Fruit fly (Drosophila melanogaster) whole organism, embryonic: ENCODE data around the gene CG17221.

Experiments used
- ATbp ChIP-seq: fragments of 200-800 bp; sonication (Bioruptor generic); optimal IDR thresholded peaks from 2 replicates; lab custom pipeline; 2017; ENCODE audit warnings: missing biosample characterization, mild to moderate bottlenecking, missing genetic modification characterization, missing genetic modification reagents
- Adf1 ChIP-seq: fragments of 200-800 bp; sonication (Bioruptor generic); IDR thresholded peaks from 2 replicates; pipeline ENCODE4 v1.3.6; 2022; ENCODE audit warnings: missing biosample characterization, missing genetic modification characterization
- B-H2 ChIP-seq: fragments of 200-800 bp; sonication (Bioruptor generic); optimal IDR thresholded peaks from 2 replicates; lab custom pipeline; 2018; ENCODE audit warnings: missing biosample characterization, mild to moderate bottlenecking, missing genetic modification characterization
- CG10543 ChIP-seq: fragments of 200-800 bp; sonication (Bioruptor generic); optimal IDR thresholded peaks from 3 replicates; lab custom pipeline; 2017; ENCODE audit warnings: missing biosample characterization, mild to moderate bottlenecking, missing genetic modification characterization, moderate library complexity
- CG10959 ChIP-seq: fragments of 200-800 bp; sonication (Bioruptor generic); IDR thresholded peaks from 2 replicates; pipeline ENCODE4 v1.3.6; 2022; ENCODE audit warnings: missing biosample characterization, missing genetic modification characterization
- CG11456 ChIP-seq: fragments of 200-800 bp; sonication (Bioruptor generic); IDR thresholded peaks from 3 replicates; pipeline ENCODE4 v1.3.6; 2022; ENCODE audit warnings: missing biosample characterization, missing genetic modification characterization
- CG1233 ChIP-seq: fragments of 200-800 bp; sonication (Bioruptor generic); optimal IDR thresholded peaks from 4 replicates; lab custom pipeline; 2018; ENCODE audit warnings: missing biosample characterization, mild to moderate bottlenecking, missing genetic modification characterization
- CG13287 ChIP-seq: fragments of 200-800 bp; sonication (Bioruptor generic); IDR thresholded peaks from 2 replicates; pipeline ENCODE4 v1.3.6; 2022; ENCODE audit warnings: missing biosample characterization, missing genetic modification characterization; ENCODE audit not compliant: partially characterized antibody
- CG13624 ChIP-seq: fragments of 200-800 bp; sonication (Bioruptor generic); optimal IDR thresholded peaks from 2 replicates; lab custom pipeline; 2016; ENCODE audit warnings: missing biosample characterization, missing genetic modification characterization
- CG14710 ChIP-seq: fragments of 200-800 bp; sonication (Bioruptor generic); optimal IDR thresholded peaks from 3 replicates; lab custom pipeline; 2019; ENCODE audit warnings: missing biosample characterization, mild to moderate bottlenecking, missing genetic modification characterization, moderate library complexity
- CG14860 ChIP-seq: fragments of 200-800 bp; sonication (Bioruptor generic); IDR thresholded peaks from 3 replicates; pipeline ENCODE4 v1.3.6; 2022; ENCODE audit warnings: missing biosample characterization, missing genetic modification characterization; ENCODE audit not compliant: partially characterized antibody
- CG15514 ChIP-seq: fragments of 200-800 bp; sonication (Bioruptor generic); optimal IDR thresholded peaks from 3 replicates; lab custom pipeline; 2017; ENCODE audit warnings: missing biosample characterization, missing genetic modification characterization, mild to moderate bottlenecking, moderate library complexity, missing genetic modification reagents
- CG15696 ChIP-seq: fragments of 200-800 bp; sonication (Bioruptor generic); optimal IDR thresholded peaks from 2 replicates; lab custom pipeline; 2019; ENCODE audit warnings: missing biosample characterization, mild to moderate bottlenecking, missing genetic modification characterization, moderate library complexity
- CG18262 ChIP-seq: fragments of 200-800 bp; optimal IDR thresholded peaks from 3 replicates; lab custom pipeline; 2019; ENCODE audit warnings: missing biosample characterization, mild to moderate bottlenecking, missing genetic modification characterization, moderate library complexity
- CG31441 ChIP-seq: fragments of 200-800 bp; sonication (Bioruptor generic); IDR thresholded peaks from 2 replicates; pipeline ENCODE4 v1.3.6; 2022; ENCODE audit warnings: missing biosample characterization, missing genetic modification characterization
- CG32767 ChIP-seq: fragments of 200-800 bp; sonication (Bioruptor generic); IDR thresholded peaks from 2 replicates; pipeline ENCODE4 v1.3.6; 2022; ENCODE audit warnings: missing biosample characterization, missing genetic modification characterization
- CG3281 ChIP-seq: fragments of 200-800 bp; sonication (Bioruptor generic); optimal IDR thresholded peaks from 3 replicates; lab custom pipeline; 2017; ENCODE audit warnings: missing biosample characterization, mild to moderate bottlenecking, missing genetic modification characterization
- CG34422 ChIP-seq: fragments of 200-800 bp; sonication (Bioruptor generic); IDR thresholded peaks from 3 replicates; pipeline ENCODE4 v1.3.6; 2022; ENCODE audit warnings: missing biosample characterization, missing genetic modification characterization
- CG4282 ChIP-seq: fragments of 200-800 bp; sonication (Bioruptor generic); optimal IDR thresholded peaks from 2 replicates; lab custom pipeline; 2016; ENCODE audit warnings: missing biosample characterization, missing genetic modification characterization
- CG5180 ChIP-seq: fragments of 200-800 bp; sonication (Bioruptor generic); optimal IDR thresholded peaks from 3 replicates; lab custom pipeline; 2017; ENCODE audit warnings: missing biosample characterization, missing genetic modification characterization, mild to moderate bottlenecking, moderate library complexity, missing genetic modification reagents
- CG7987 ChIP-seq: fragments of 200-800 bp; sonication (Bioruptor generic); optimal IDR thresholded peaks from 2 replicates; lab custom pipeline; 2018; ENCODE audit warnings: missing biosample characterization, mild to moderate bottlenecking, missing genetic modification characterization, moderate library complexity
- CG9876 ChIP-seq: fragments of 200-800 bp; sonication (Bioruptor generic); optimal IDR thresholded peaks from 2 replicates; lab custom pipeline; 2016; ENCODE audit warnings: missing biosample characterization, missing genetic modification characterization
- Camta ChIP-seq: fragments of 200-800 bp; sonication (Bioruptor generic); optimal IDR thresholded peaks from 2 replicates; lab custom pipeline; 2016; ENCODE audit warnings: missing biosample characterization, missing genetic modification characterization
- Dbx ChIP-seq: fragments of 200-800 bp; sonication (Bioruptor generic); IDR thresholded peaks from 3 replicates; pipeline ENCODE4 v1.3.6; 2022; ENCODE audit warnings: missing biosample characterization, missing genetic modification characterization
- Deaf1 ChIP-seq: fragments of 200-800 bp; optimal IDR thresholded peaks from 3 replicates; lab custom pipeline; 2019; ENCODE audit warnings: missing biosample characterization, mild to moderate bottlenecking, missing genetic modification characterization, moderate library complexity
- Drgx ChIP-seq: fragments of 200-800 bp; sonication (Bioruptor generic); IDR thresholded peaks from 2 replicates; pipeline ENCODE4 v1.3.6; 2022; ENCODE audit warnings: missing biosample characterization, missing genetic modification characterization
- Fer2 ChIP-seq: fragments of 200-800 bp; sonication (Bioruptor generic); optimal IDR thresholded peaks from 2 replicates; lab custom pipeline; 2018; ENCODE audit warnings: missing biosample characterization, mild to moderate bottlenecking, missing genetic modification characterization, moderate library complexity
- H2.0 ChIP-seq: fragments of 200-800 bp; sonication (Bioruptor generic); IDR thresholded peaks from 2 replicates; pipeline ENCODE4 v1.3.6; 2022; ENCODE audit warnings: missing biosample characterization, missing genetic modification characterization
- HHEX ChIP-seq: fragments of 200-800 bp; sonication (Bioruptor generic); optimal IDR thresholded peaks from 3 replicates; lab custom pipeline; 2017; ENCODE audit warnings: missing biosample characterization, mild to moderate bottlenecking, missing genetic modification characterization, missing genetic modification reagents
- Hand ChIP-seq: fragments of 200-800 bp; sonication (Bioruptor generic); optimal IDR thresholded peaks from 2 replicates; lab custom pipeline; 2017; ENCODE audit warnings: mild to moderate bottlenecking, missing biosample characterization, missing genetic modification reagents, missing genetic modification characterization
- Jarid2 ChIP-seq: fragments of 200-800 bp; sonication (Bioruptor generic); optimal IDR thresholded peaks from 3 replicates; lab custom pipeline; 2017; ENCODE audit warnings: mild to moderate bottlenecking, missing biosample characterization, missing genetic modification reagents, missing genetic modification characterization
- Med ChIP-seq: fragments of 200-800 bp; sonication (Bioruptor generic); peaks from one replicate; lab custom pipeline; 2016; ENCODE audit warnings: missing biosample characterization, missing genetic modification characterization, mild to moderate bottlenecking, inconsistent platforms, moderate library complexity
- NC2β ChIP-seq: fragments of 200-800 bp; sonication (Bioruptor generic); optimal IDR thresholded peaks from 2 replicates; lab custom pipeline; 2016; ENCODE audit warnings: missing biosample characterization, missing genetic modification characterization
- TFAM ChIP-seq: fragments of 200-800 bp; sonication (Bioruptor generic); optimal IDR thresholded peaks from 2 replicates; lab custom pipeline; 2017; ENCODE audit warnings: missing biosample characterization, missing genetic modification characterization, inconsistent platforms
- amos ChIP-seq: fragments of 200-800 bp; sonication (Bioruptor generic); IDR thresholded peaks from 2 replicates; pipeline ENCODE4 v1.3.6; 2022; ENCODE audit warnings: missing biosample characterization, missing genetic modification characterization; ENCODE audit not compliant: partially characterized antibody
- ara ChIP-seq: fragments of 200-800 bp; sonication (Bioruptor generic); IDR thresholded peaks from 2 replicates; pipeline ENCODE4 v1.3.6; 2022; ENCODE audit warnings: missing biosample characterization, missing genetic modification characterization
- bbx ChIP-seq: fragments of 200-800 bp; sonication (Bioruptor generic); IDR thresholded peaks from 2 replicates; pipeline ENCODE4 v1.3.6; 2022; ENCODE audit warnings: missing biosample characterization, missing genetic modification characterization; ENCODE audit not compliant: partially characterized antibody
- crol ChIP-seq: fragments of 200-800 bp; sonication (Bioruptor generic); IDR thresholded peaks from 2 replicates; pipeline ENCODE4 v1.3.6; 2022; ENCODE audit warnings: missing biosample characterization, missing genetic modification characterization
- ftz-f1 ChIP-seq: fragments of 200-800 bp; sonication (Bioruptor generic); optimal IDR thresholded peaks from 2 replicates; lab custom pipeline; 2016; ENCODE audit warnings: missing biosample characterization, missing genetic modification characterization
- gce ChIP-seq: fragments of 200-800 bp; sonication (Bioruptor generic); IDR thresholded peaks from 3 replicates; pipeline ENCODE4 v1.3.6; 2022; ENCODE audit warnings: missing biosample characterization, missing genetic modification characterization
- ken ChIP-seq: fragments of 200-800 bp; sonication (Bioruptor generic); IDR thresholded peaks from 3 replicates; pipeline ENCODE4 v1.3.6; 2022; ENCODE audit warnings: missing biosample characterization, missing genetic modification characterization
- odd ChIP-seq: fragments of 200-800 bp; sonication (Bioruptor generic); optimal IDR thresholded peaks from 2 replicates; lab custom pipeline; 2017; ENCODE audit warnings: missing biosample characterization, mild to moderate bottlenecking, missing genetic modification characterization
- pfk ChIP-seq: fragments of 200-800 bp; sonication (Bioruptor generic); optimal IDR thresholded peaks from 2 replicates; lab custom pipeline; 2018; ENCODE audit warnings: missing biosample characterization, mild to moderate bottlenecking, missing genetic modification characterization, moderate library complexity
- ranshi ChIP-seq: fragments of 200-800 bp; sonication (Bioruptor generic); IDR thresholded peaks from 2 replicates; pipeline ENCODE4 v1.3.6; 2022; ENCODE audit warnings: missing biosample characterization, missing genetic modification characterization
- rib ChIP-seq: fragments of 200-800 bp; sonication (Bioruptor generic); IDR thresholded peaks from 2 replicates; pipeline ENCODE4 v1.3.6; 2022; ENCODE audit warnings: missing biosample characterization, missing genetic modification characterization
- sd ChIP-seq: fragments of 200-800 bp; sonication (Bioruptor generic); optimal IDR thresholded peaks from 3 replicates; lab custom pipeline; 2018; ENCODE audit warnings: missing biosample characterization, mild to moderate bottlenecking, missing genetic modification characterization, moderate library complexity
- sens ChIP-seq: fragments of 200-800 bp; sonication (Bioruptor generic); peaks from one replicate; lab custom pipeline; 2016; ENCODE audit warnings: missing biosample characterization, missing genetic modification characterization
- so ChIP-seq: fragments of 200-800 bp; sonication (Bioruptor generic); IDR thresholded peaks from 3 replicates; pipeline ENCODE4 v1.3.6; 2022; ENCODE audit warnings: missing biosample characterization, missing genetic modification characterization
- sug ChIP-seq: fragments of 200-800 bp; optimal IDR thresholded peaks from 2 replicates; lab custom pipeline; 2019; ENCODE audit warnings: missing biosample characterization, mild to moderate bottlenecking, missing genetic modification characterization, moderate library complexity
- unpg ChIP-seq: fragments of 200-800 bp; sonication (Bioruptor generic); optimal IDR thresholded peaks from 3 replicates; lab custom pipeline; 2018; ENCODE audit warnings: missing biosample characterization, mild to moderate bottlenecking, missing genetic modification characterization, moderate library complexity

CG17221 gene

DNA sequence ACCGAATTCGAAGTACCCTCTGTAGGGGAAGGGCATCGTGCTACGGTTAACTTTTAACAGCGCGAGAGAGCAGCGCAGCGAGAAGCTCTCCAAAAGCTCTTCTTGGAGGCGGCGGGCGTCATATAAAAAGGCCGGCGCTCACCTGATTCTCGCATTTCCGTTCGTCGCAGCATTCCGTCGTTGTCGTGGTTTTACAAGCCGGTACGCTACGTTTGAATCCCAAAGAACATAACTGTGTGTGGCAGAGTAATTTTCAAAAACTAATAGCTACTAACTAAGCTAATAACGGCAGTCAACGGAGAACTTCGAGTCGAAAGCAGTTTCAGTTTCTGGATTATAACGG, 16.6 kb downstream of the CG17221 start, which contains the start of gene FASN1 (continued):
- TF ChIP-seq CG5180 (GFP tag; lab: Kevin White, UChicago) = peak; percentile 23
- no peak for TF ChIP-seq Camta
- no peak for TF ChIP-seq H2.0 (GFP tag; lab: Robert Waterston, UW)
- peak; percentile 64 for TF ChIP-seq CG7987 (GFP tag; lab: Kevin White, UChicago)
- TF ChIP-seq sens (GFP tag; lab: Kevin White, UChicago) = peak; percentile 43
- TF ChIP-seq Drgx (GFP tag; lab: Robert Waterston, UW) = peak; percentile 36; the same call in 1 of the 2 replicates
- TF ChIP-seq CG10959 (GFP tag; lab: Robert Waterston, UW) = no peak
- TF ChIP-seq CG14710 = no peak
- TF ChIP-seq CG4282 (GFP tag; lab: Kevin White, UChicago) = peak; percentile 1
- TF ChIP-seq CG1233 (GFP tag; lab: Kevin White, UChicago) = no peak
- TF ChIP-seq rib (GFP tag; lab: Robert Waterston, UW) = no peak; the same call in 1 of the 2 replicates
- TF ChIP-seq CG32767 (GFP tag; lab: Robert Waterston, UW) = 0 out of 2 replicates have a peak, but pooled peaks have one; percentile 11
- peak; percentile 60; the same call in 1 of the 3 replicates for TF ChIP-seq CG34422 (GFP tag; lab: Robert Waterston, UW)
- peak; percentile 33 for TF ChIP-seq pfk (GFP tag; lab: Kevin White, UChicago)
- TF ChIP-seq amos (GFP tag; lab: Robert Waterston, UW) = peak; percentile 28; the same call in 1 of the 2 replicates
- TF ChIP-seq CG14860 = 0 out of 3 replicates have a peak, but pooled peaks have one; percentile 36
- no peak for TF ChIP-seq Fer2 (tag; lab: Kevin White, UChicago)
- no peak for TF ChIP-seq CG9876 (GFP tag; lab: Kevin White, UChicago)
- peak; percentile 47 for TF ChIP-seq B-H2 (GFP tag; lab: Kevin White, UChicago)
- TF ChIP-seq Jarid2 = peak; percentile 80
- 0 out of 3 replicates have a peak, but pooled peaks have one; percentile 40 for TF ChIP-seq CG11456
- peak; percentile 5; the same call in 1 of the 2 replicates for TF ChIP-seq CG31441
- TF ChIP-seq CG13624 (GFP tag; lab: Kevin White, UChicago) = peak; percentile 28
- peak; percentile 39 for TF ChIP-seq sd (tag; lab: Kevin White, UChicago)
- TF ChIP-seq sug (tag; lab: Kevin White, UChicago) = peak; percentile 40
- no peak for TF ChIP-seq TFAM (GFP tag; lab: Kevin White, UChicago)
- TF ChIP-seq odd (GFP tag; lab: Kevin White, UChicago) = no peak
- TF ChIP-seq bbx (GFP tag; lab: Robert Waterston, UW) = peak; percentile 49; the same call in 1 of the 2 replicates
- peak; percentile 3; the same call in 1 of the 2 replicates for TF ChIP-seq ara
- no peak for TF ChIP-seq unpg (GFP tag; lab: Kevin White, UChicago)
- TF ChIP-seq ftz-f1 = no peak
- peak; percentile 92 for TF ChIP-seq Med (GFP tag; lab: Kevin White, UChicago)
- peak; percentile 51; the same call in 1 of the 3 replicates for TF ChIP-seq gce (GFP tag; lab: Robert Waterston, UW)
- peak; percentile 67; the same call in 2 of the 3 replicates for TF ChIP-seq Dbx (GFP tag; lab: Robert Waterston, UW)
- no peak for TF ChIP-seq CG15696 (tag; lab: Kevin White, UChicago)
- TF ChIP-seq ken (GFP tag; lab: Robert Waterston, UW) = no peak
- TF ChIP-seq NC2β = no peak
- TF ChIP-seq crol = no peak
- peak; percentile 33 for TF ChIP-seq CG13287
- 0 out of 2 replicates have a peak, but pooled peaks have one; percentile 50 for TF ChIP-seq ranshi (GFP tag; lab: Robert Waterston, UW)
- TF ChIP-seq CG10543 (GFP tag; lab: Kevin White, UChicago) = peak; percentile 69
- peak; percentile 14 for TF ChIP-seq HHEX (GFP tag; lab: Kevin White, UChicago)
- peak; percentile 11 for TF ChIP-seq Deaf1 (tag; lab: Kevin White, UChicago)
- no peak for TF ChIP-seq CG3281 (GFP tag; lab: Kevin White, UChicago)
- TF ChIP-seq CG18262 (tag; lab: Kevin White, UChicago) = peak; percentile 27
- peak; percentile 12 for TF ChIP-seq Hand
- TF ChIP-seq Adf1 (GFP tag; lab: Robert Waterston, UW) = peak; percentile 37; the same call in 1 of the 2 replicates
- TF ChIP-seq so = 0 out of 3 replicates have a peak, but pooled peaks have one; percentile 24
- TF ChIP-seq ATbp (GFP tag; lab: Kevin White, UChicago) = no peak
- TF ChIP-seq CG15514 (GFP tag; lab: Kevin White, UChicago) = peak; percentile 34
